Fruit fly (Drosophila melanogaster) whole organism, adult: Measurements from ENCODE around the gene CG11980.
A peak's percentile ranks its signal among the peaks of the same experiment; 100 is the strongest.

Experiments
- CG1620 ChIP-seq: fragments of 200-800 bp; sonication (Bioruptor generic); optimal IDR thresholded peaks from 2 replicates; lab custom pipeline; 2016; ENCODE audit warnings: missing biosample characterization, missing genetic modification characterization
- CG7045 ChIP-seq: fragments of 200-800 bp; sonication (Bioruptor generic); optimal IDR thresholded peaks from 2 replicates; lab custom pipeline; 2017; ENCODE audit warnings: missing biosample characterization, mild to moderate bottlenecking, missing genetic modification characterization
- Clk ChIP-seq: fragments of 200-800 bp; sonication (Bioruptor generic); optimal IDR thresholded peaks from 2 replicates; lab custom pipeline; 2017; ENCODE audit warnings: missing biosample characterization, missing genetic modification characterization
- Mnt ChIP-seq: fragments of 200-800 bp; sonication (Bioruptor generic); optimal IDR thresholded peaks from 2 replicates; lab custom pipeline; 2016; ENCODE audit warnings: missing biosample characterization, mild to moderate bottlenecking, missing genetic modification characterization
- bab1 ChIP-seq: fragments of 200-800 bp; sonication (Bioruptor generic); optimal IDR thresholded peaks from 3 replicates; lab custom pipeline; 2019; ENCODE audit warnings: missing biosample characterization, mild to moderate bottlenecking, missing genetic modification characterization, moderate library complexity
- kay ChIP-seq: fragments of 200-800 bp; sonication (Bioruptor generic); peaks from one replicate; lab custom pipeline; 2016; ENCODE audit warnings: missing biosample characterization, missing genetic modification characterization, borderline replicate concordance
- ovo ChIP-seq: fragments of 200-800 bp; sonication (Bioruptor generic); optimal IDR thresholded peaks from 2 replicates; lab custom pipeline; 2016; ENCODE audit warnings: missing biosample characterization, missing genetic modification characterization
- tj ChIP-seq: fragments of 200-800 bp; sonication (Bioruptor generic); optimal IDR thresholded peaks from 3 replicates; lab custom pipeline; 2017; ENCODE audit warnings: missing biosample characterization, mild to moderate bottlenecking, missing genetic modification characterization, moderate library complexity
- toe ChIP-seq: fragments of 200-800 bp; sonication (Bioruptor generic); optimal IDR thresholded peaks from 2 replicates; lab custom pipeline; 2016; ENCODE audit warnings: missing biosample characterization, missing genetic modification characterization

DNA sequence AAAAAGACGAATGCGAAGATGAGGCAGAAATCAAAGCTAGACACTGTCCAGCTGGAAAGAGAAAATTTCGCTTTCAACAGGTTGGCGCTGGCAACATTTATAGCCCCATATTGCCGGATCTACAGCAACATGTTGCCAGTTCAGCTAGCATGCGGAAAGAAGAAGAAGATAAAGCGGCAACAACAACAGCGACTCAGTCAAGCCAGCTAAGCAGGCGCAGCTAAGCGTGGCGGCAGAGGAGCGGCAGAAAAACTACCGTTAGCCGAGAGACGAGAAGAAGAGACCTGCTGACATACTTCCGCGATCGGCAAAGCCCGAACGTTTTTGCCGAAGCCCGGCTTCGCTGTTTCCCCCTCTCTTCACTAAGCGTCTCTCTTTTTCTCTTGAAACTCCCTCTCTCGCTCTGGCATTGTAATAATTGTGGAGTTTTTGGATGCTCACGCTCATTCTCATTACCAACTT is 48.4 kb upstream of the CG11980 start:
- TF ChIP-seq CG1620 (no peak), ovo (GFP tag; lab: Kevin White, UChicago) (peak; percentile 93), CG7045 (GFP tag; lab: Kevin White, UChicago) (no peak), toe (GFP tag; lab: Kevin White, UChicago) (no peak), Mnt (GFP tag; lab: Kevin White, UChicago) (no peak), Clk (GFP tag; lab: Kevin White, UChicago) (no peak), kay (GFP tag; lab: Kevin White, UChicago) (no peak), bab1 (GFP tag; lab: Kevin White, UChicago) (no peak), tj (no peak)
